Fruit fly (Drosophila melanogaster) Kc167 (cell line): ENCODE measurements around the gene CadN2.

Experiments
- Myc ChIP-seq: fragments of >200 bp; optimal IDR thresholded peaks from 2 replicates; lab custom pipeline; 2017; ENCODE audit warnings: missing external identifiers
- h ChIP-seq: fragments of >200 bp; optimal IDR thresholded peaks from 3 replicates; lab custom pipeline; 2018; ENCODE audit warnings: missing external identifiers
- insv ChIP-seq: fragments of >200 bp; optimal IDR thresholded peaks from 3 replicates; lab custom pipeline; 2018; ENCODE audit warnings: missing external identifiers
- psq ChIP-seq: fragments of >200 bp; optimal IDR thresholded peaks from 2 replicates; lab custom pipeline; 2017; ENCODE audit warnings: missing external identifiers

- no peak for TF ChIP-seq insv
- no peak for TF ChIP-seq h (lab: Kevin White, UChicago)
- no peak for TF ChIP-seq psq (lab: Kevin White, UChicago)
- TF ChIP-seq Myc: no peak
These were observed 127.8 kb downstream of the CadN2 start for dm6 chr2L:17747133-17747824.
